Worm (Caenorhabditis elegans): ENCODE data around the gene F40G12.5.

ce11 chrV:14230788-14231583 lies 39.6 kb downstream of the F40G12.5 start:
- no peak for TF ChIP-seq nhr-77 (tag; optimal IDR thresholded peaks at IDR 0.05)
- no peak for TF ChIP-seq elt-3 (tag; optimal IDR thresholded peaks at IDR 0.05)
- TF ChIP-seq nhr-76 (tag; optimal IDR thresholded peaks at IDR 0.05), result no peak
- TF ChIP-seq fos-1 (tag; optimal IDR thresholded peaks at IDR 0.05), result no peak
- no peak for TF ChIP-seq nhr-28 (tag; optimal IDR thresholded peaks at IDR 0.05)
- TF ChIP-seq nhr-43 (tag; optimal IDR thresholded peaks at IDR 0.05; ENCODE audit: poor library complexity, severe bottlenecking), result no peak
- no peak for TF ChIP-seq zag-1 (tag; optimal IDR thresholded peaks at IDR 0.05)
- no peak for TF ChIP-seq unc-62 (GFP tag; optimal IDR thresholded peaks at IDR 0.05)
- no peak for TF ChIP-seq nfya-1 (tag; optimal IDR thresholded peaks at IDR 0.05; ENCODE audit: insufficient read depth)
